Fruit fly (Drosophila melanogaster) whole organism, wandering third instar larva: ENCODE measurements around the gene dlg1.

Source experiments
- Abd-B ChIP-seq: fragments of >200 bp; optimal IDR thresholded peaks from 2 replicates; lab custom pipeline; 2017; ENCODE audit warnings: missing biosample characterization, missing genetic modification characterization
- CG32264 ChIP-seq: fragments of 200-800 bp; sonication (Bioruptor generic); optimal IDR thresholded peaks from 2 replicates; lab custom pipeline; 2016; ENCODE audit warnings: missing biosample characterization, missing genetic modification characterization
- CG9705 ChIP-seq: fragments of 200-800 bp; sonication (Bioruptor generic); optimal IDR thresholded peaks from 2 replicates; lab custom pipeline; 2018; ENCODE audit warnings: missing biosample characterization, mild to moderate bottlenecking, missing genetic modification characterization
- CrebA ChIP-seq: fragments of 200-800 bp; sonication (Bioruptor generic); optimal IDR thresholded peaks from 2 replicates; lab custom pipeline; 2016; ENCODE audit warnings: missing biosample characterization, mild to moderate bottlenecking, missing genetic modification characterization, borderline replicate concordance
- Dfd ChIP-seq: fragments of >200 bp; optimal IDR thresholded peaks from 2 replicates; lab custom pipeline; 2017; ENCODE audit warnings: missing biosample characterization, missing genetic modification characterization
- Dif ChIP-seq: fragments of 200-275, 200-300 bp; sonication (Bioruptor generic); optimal IDR thresholded peaks from 2 replicates; lab custom pipeline; 2018; ENCODE audit warnings: missing biosample characterization, missing genetic modification characterization; ENCODE audit not compliant: partially characterized antibody
- GATAd ChIP-seq: sonication (Bioruptor generic); optimal IDR thresholded peaks from 2 replicates; lab custom pipeline; 2016; ENCODE audit warnings: missing biosample characterization, missing genetic modification characterization
- HLH106 ChIP-seq: fragments of 200-800 bp; optimal IDR thresholded peaks from 3 replicates; lab custom pipeline; 2019; ENCODE audit warnings: missing biosample characterization, mild to moderate bottlenecking, missing genetic modification characterization, moderate library complexity
- Hnf4 ChIP-seq: fragments of 200-800 bp; sonication (Bioruptor generic); optimal IDR thresholded peaks from 2 replicates; lab custom pipeline; 2016; ENCODE audit warnings: missing biosample characterization, mild to moderate bottlenecking, missing genetic modification characterization
- Hr78 ChIP-seq: fragments of >200 bp; optimal IDR thresholded peaks from 2 replicates; lab custom pipeline; 2017; ENCODE audit warnings: missing biosample characterization, missing genetic modification characterization
- Hr83 ChIP-seq: fragments of 200-300 bp; sonication (Bioruptor generic); optimal IDR thresholded peaks from 2 replicates; lab custom pipeline; 2016; ENCODE audit warnings: missing biosample characterization, mild to moderate bottlenecking, missing genetic modification characterization, moderate library complexity; ENCODE audit not compliant: poor library complexity, severe bottlenecking
- Jra ChIP-seq: sonication (Bioruptor generic); optimal IDR thresholded peaks from 2 replicates; lab custom pipeline; 2016; ENCODE audit warnings: missing biosample characterization, missing genetic modification characterization
- Mio ChIP-seq: sonication (Bioruptor generic); optimal IDR thresholded peaks from 2 replicates; lab custom pipeline; 2016; ENCODE audit warnings: missing biosample characterization, missing genetic modification characterization
- Myc ChIP-seq: fragments of >200 bp; optimal IDR thresholded peaks from 2 replicates; lab custom pipeline; 2017
- N ChIP-seq: fragments of >200 bp; optimal IDR thresholded peaks from 2 replicates; lab custom pipeline; 2018; ENCODE audit warnings: missing biosample characterization, missing external identifiers, missing genetic modification characterization
- OdsH ChIP-seq: fragments of 200-800 bp; sonication (Bioruptor generic); optimal IDR thresholded peaks from 2 replicates; lab custom pipeline; 2016; ENCODE audit warnings: missing biosample characterization, mild to moderate bottlenecking, missing genetic modification characterization
- Rel ChIP-seq, 2 experiments: fragments of 200-800 bp; sonication (Bioruptor generic) in 1 of 2; optimal IDR thresholded peaks; 2 replicates in 1 of 2; 3 replicates in 1 of 2; lab custom pipeline; 2016 to 2019; ENCODE audit warnings: mild to moderate bottlenecking in 2 of 2, missing biosample characterization in 2 of 2, missing genetic modification characterization in 2 of 2, moderate library complexity in 1 of 2
- Sp1 ChIP-seq: fragments of 200-800 bp; sonication (Bioruptor generic); optimal IDR thresholded peaks from 3 replicates; lab custom pipeline; 2019; ENCODE audit warnings: missing biosample characterization, mild to moderate bottlenecking, missing genetic modification characterization, moderate library complexity
- Vsx2 ChIP-seq: fragments of 200-300, 225-300 bp; sonication (Bioruptor generic); optimal IDR thresholded peaks from 2 replicates; lab custom pipeline; 2018; ENCODE audit warnings: missing biosample characterization, missing genetic modification characterization; ENCODE audit not compliant: partially characterized antibody
- br ChIP-seq: fragments of 200-800 bp; sonication (Bioruptor generic); optimal IDR thresholded peaks from 2 replicates; lab custom pipeline; 2016; ENCODE audit warnings: missing biosample characterization, missing genetic modification characterization
- brk ChIP-seq: fragments of 200-800 bp; sonication (Bioruptor generic); optimal IDR thresholded peaks from 2 replicates; lab custom pipeline; 2016; ENCODE audit warnings: missing biosample characterization, mild to moderate bottlenecking, missing genetic modification characterization
- dl ChIP-seq, 2 experiments: fragments of 175-275, 200-275 bp in 1 of 2; fragments of 200-275 bp in 1 of 2; sonication (Bioruptor generic); optimal IDR thresholded peaks; lab custom pipeline; 2018; ENCODE audit warnings: mild to moderate bottlenecking in 2 of 2, missing biosample characterization in 2 of 2, missing genetic modification characterization in 2 of 2, moderate library complexity in 2 of 2; ENCODE audit not compliant: partially characterized antibody in 2 of 2, insufficient read depth in 1 of 2
- dmrt93B ChIP-seq: fragments of 200-800 bp; sonication (Bioruptor generic); optimal IDR thresholded peaks from 2 replicates; lab custom pipeline; 2018; ENCODE audit warnings: missing biosample characterization, mild to moderate bottlenecking, missing genetic modification characterization
- dsf ChIP-seq: sonication (Bioruptor generic); optimal IDR thresholded peaks from 2 replicates; lab custom pipeline; 2016; ENCODE audit warnings: missing biosample characterization, missing genetic modification characterization, borderline replicate concordance
- ey ChIP-seq: fragments of 200-800 bp; sonication (Bioruptor generic); optimal IDR thresholded peaks from 2 replicates; lab custom pipeline; 2016; ENCODE audit warnings: missing biosample characterization, missing genetic modification characterization
- foxo ChIP-seq, 2 experiments: fragments of 200-800 bp; sonication (Bioruptor generic); optimal IDR thresholded peaks; 2 replicates in 1 of 2; 3 replicates in 1 of 2; lab custom pipeline; 2016 to 2017; ENCODE audit warnings: missing biosample characterization in 2 of 2, missing genetic modification characterization in 2 of 2
- fru ChIP-seq: fragments of 200-800 bp; sonication (Bioruptor generic); optimal IDR thresholded peaks from 3 replicates; lab custom pipeline; 2016; ENCODE audit warnings: missing biosample characterization, mild to moderate bottlenecking, missing genetic modification characterization
- h ChIP-seq: fragments of 200-800 bp; sonication (Bioruptor generic); optimal IDR thresholded peaks from 3 replicates; lab custom pipeline; 2016; ENCODE audit warnings: missing biosample characterization, mild to moderate bottlenecking, missing genetic modification characterization
- jim ChIP-seq: fragments of 175-275, 200-325 bp; sonication (Bioruptor generic); optimal IDR thresholded peaks from 2 replicates; lab custom pipeline; 2016; ENCODE audit warnings: missing biosample characterization, mild to moderate bottlenecking, missing genetic modification characterization
- lola ChIP-seq: fragments of >200 bp; optimal IDR thresholded peaks from 2 replicates; lab custom pipeline; 2017; ENCODE audit warnings: missing biosample characterization, missing genetic modification characterization
- pan ChIP-seq: fragments of >200 bp; optimal IDR thresholded peaks from 2 replicates; lab custom pipeline; 2017
- psq ChIP-seq: fragments of 200-800 bp; sonication (Bioruptor generic); optimal IDR thresholded peaks from 3 replicates; lab custom pipeline; 2017; ENCODE audit warnings: missing biosample characterization, mild to moderate bottlenecking, missing genetic modification characterization, moderate library complexity
- rgr ChIP-seq: fragments of 200-800 bp; sonication (Bioruptor generic); optimal IDR thresholded peaks from 3 replicates; lab custom pipeline; 2016; ENCODE audit warnings: missing biosample characterization, mild to moderate bottlenecking, missing genetic modification characterization
- sage ChIP-seq: fragments of 200-800 bp; sonication (Bioruptor generic); optimal IDR thresholded peaks from 2 replicates; lab custom pipeline; 2016; ENCODE audit warnings: missing biosample characterization, mild to moderate bottlenecking, missing genetic modification characterization
- sv ChIP-seq: fragments of 200-800 bp; sonication (Bioruptor generic); optimal IDR thresholded peaks from 3 replicates; lab custom pipeline; 2016; ENCODE audit warnings: missing biosample characterization, missing genetic modification characterization
- tai ChIP-seq: sonication (Bioruptor generic); optimal IDR thresholded peaks from 2 replicates; lab custom pipeline; 2016; ENCODE audit warnings: missing biosample characterization, missing genetic modification characterization
- usp ChIP-seq: fragments of >200 bp; optimal IDR thresholded peaks from 2 replicates; lab custom pipeline; 2017; ENCODE audit warnings: missing biosample characterization, missing genetic modification characterization
- woc ChIP-seq: sonication (Bioruptor generic); optimal IDR thresholded peaks from 2 replicates; lab custom pipeline; 2016; ENCODE audit warnings: missing biosample characterization, mild to moderate bottlenecking, missing genetic modification characterization

The dlg1 gene

dm6 chrX:11350505-11351327 lies 18.7 kb upstream of the dlg1 start, which contains the start of gene CG1737 (continued):
- TF ChIP-seq dl (GFP tag; optimal IDR thresholded peaks at IDR 0.05; lab: Kevin White, UChicago; ENCODE audit: insufficient read depth in 1 of 2, partially characterized antibody in 2 of 2) (no peak), Dfd (GFP tag; lab: Kevin White, UChicago) (no peak), Hr78 (GFP tag; lab: Kevin White, UChicago) (no peak), N (GFP tag; lab: Kevin White, UChicago) (no peak), Hnf4 (GFP tag; lab: Kevin White, UChicago) (peak; percentile 50), Jra (peak; percentile 10), h (peak; percentile 58), CrebA (GFP tag; lab: Kevin White, UChicago) (no peak), OdsH (GFP tag; lab: Kevin White, UChicago) (peak; percentile 38), Vsx2 (no peak), GATAd (GFP tag; lab: Kevin White, UChicago) (no peak), HLH106 (tag; lab: Kevin White, UChicago) (peak; percentile 19), fru (GFP tag; lab: Kevin White, UChicago) (peak; percentile 45), psq (GFP tag; lab: Kevin White, UChicago) (peak; percentile 0), rgr (GFP tag; lab: Kevin White, UChicago) (peak; percentile 53)

dm6 chrX:11351351-11351750 lies 18.1 kb upstream of the dlg1 start:
- TF ChIP-seq fru (GFP tag; lab: Kevin White, UChicago), result peak; percentile 92
- TF ChIP-seq Myc (lab: Kevin White, UChicago), result no peak
- peak; percentile 46 to 96 for TF ChIP-seq foxo (GFP tag; optimal IDR thresholded peaks at IDR 0.05; lab: Kevin White, UChicago)
- peak; percentile 93 for TF ChIP-seq Hnf4 (GFP tag; lab: Kevin White, UChicago)
- TF ChIP-seq dl (GFP tag; optimal IDR thresholded peaks at IDR 0.05; lab: Kevin White, UChicago; ENCODE audit: insufficient read depth in 1 of 2, partially characterized antibody in 2 of 2), result no peak
- TF ChIP-seq pan (lab: Kevin White, UChicago), result no peak
- TF ChIP-seq brk, result no peak
- TF ChIP-seq Dif (GFP tag; lab: Kevin White, UChicago), result no peak
- peak; percentile 95 for TF ChIP-seq h
- peak; percentile 48 for TF ChIP-seq GATAd (GFP tag; lab: Kevin White, UChicago)
- peak; percentile 81 for TF ChIP-seq Mio (GFP tag; lab: Kevin White, UChicago)
- TF ChIP-seq N (GFP tag; lab: Kevin White, UChicago), result no peak
- TF ChIP-seq rgr (GFP tag; lab: Kevin White, UChicago), result peak; percentile 96
- TF ChIP-seq woc (GFP tag; lab: Kevin White, UChicago), result peak; percentile 84
- TF ChIP-seq Sp1 (GFP tag; lab: Kevin White, UChicago), result peak; percentile 86
- peak; percentile 81 for TF ChIP-seq psq (GFP tag; lab: Kevin White, UChicago)
- no peak for TF ChIP-seq CrebA (GFP tag; lab: Kevin White, UChicago)
- peak; percentile 79 for TF ChIP-seq sv
- TF ChIP-seq Hr78 (GFP tag; lab: Kevin White, UChicago), result no peak
- peak; percentile 71 for TF ChIP-seq Jra
- TF ChIP-seq lola, result no peak
- TF ChIP-seq Vsx2, result no peak
- peak; percentile 91 for TF ChIP-seq OdsH (GFP tag; lab: Kevin White, UChicago)
- no peak for TF ChIP-seq Dfd (GFP tag; lab: Kevin White, UChicago)
- peak; percentile 77 for TF ChIP-seq sage
- TF ChIP-seq br (GFP tag; lab: Kevin White, UChicago), result peak; percentile 93
- TF ChIP-seq jim (GFP tag; lab: Kevin White, UChicago), result peak; percentile 68
- TF ChIP-seq CG32264 (GFP tag; lab: Kevin White, UChicago), result peak; percentile 83
- no peak for TF ChIP-seq usp (GFP tag; lab: Kevin White, UChicago)
- peak; percentile 88 for TF ChIP-seq dmrt93B (GFP tag; lab: Kevin White, UChicago)
- TF ChIP-seq ey (GFP tag; lab: Kevin White, UChicago), result peak; percentile 95
- no peak for TF ChIP-seq dsf
- TF ChIP-seq CG9705 (GFP tag; lab: Kevin White, UChicago), result peak; percentile 80
- TF ChIP-seq tai (GFP tag; lab: Kevin White, UChicago), result no peak
- no peak for TF ChIP-seq Rel (GFP tag; optimal IDR thresholded peaks at IDR 0.05; lab: Kevin White, UChicago)
- peak; percentile 72 for TF ChIP-seq Rel (tag; optimal IDR thresholded peaks at IDR 0.05; lab: Kevin White, UChicago)
- peak; percentile 92 for TF ChIP-seq HLH106 (tag; lab: Kevin White, UChicago)
- TF ChIP-seq Abd-B, result no peak
- TF ChIP-seq Hr83 (GFP tag; lab: Kevin White, UChicago), result peak; percentile 93
- TF ChIP-seq, all 38 proteins: peak for 23
